Worm (Caenorhabditis elegans) whole organism, L3 larva: ENCODE results near the gene T16A9.3.

Source experiments
- ZK546.5 ChIP-seq: sonication (generic microtip); optimal IDR thresholded peaks from 2 replicates; lab custom pipeline; 2017; ENCODE audit warnings: missing biosample characterization, missing genetic modification characterization
- aly-2 ChIP-seq: fragments of 150-350 bp; optimal IDR thresholded peaks from 2 replicates; lab custom pipeline; 2014; ENCODE audit warnings: missing biosample characterization, missing genetic modification characterization
- ceh-16 ChIP-seq: sonication (generic microtip); optimal IDR thresholded peaks from 2 replicates; lab custom pipeline; 2017; ENCODE audit warnings: missing biosample characterization, missing genetic modification characterization
- ceh-28 ChIP-seq: fragments of 150-350 bp; optimal IDR thresholded peaks from 2 replicates; lab custom pipeline; 2014; ENCODE audit warnings: missing biosample characterization, missing genetic modification reagents, missing genetic modification characterization
- ceh-9 ChIP-seq: sonication (generic microtip); optimal IDR thresholded peaks from 2 replicates; lab custom pipeline; 2018; ENCODE audit warnings: missing biosample characterization, missing genetic modification characterization
- daf-12 ChIP-seq: fragments of 150-350 bp; optimal IDR thresholded peaks from 2 replicates; lab custom pipeline; 2014; ENCODE audit warnings: missing biosample characterization, missing genetic modification reagents, missing genetic modification characterization
- egl-27 ChIP-seq: sonication (generic microtip); optimal IDR thresholded peaks from 4 replicates; lab custom pipeline; 2017; ENCODE audit warnings: missing biosample characterization, missing genetic modification reagents, missing genetic modification characterization
- elt-1 ChIP-seq: fragments of 150-350 bp; optimal IDR thresholded peaks from 2 replicates; lab custom pipeline; 2014; ENCODE audit warnings: missing biosample characterization, missing genetic modification characterization
- elt-2 ChIP-seq: sonication (generic microtip); optimal IDR thresholded peaks from 2 replicates; lab custom pipeline; 2016; ENCODE audit warnings: missing genetic modification reagents, mild to moderate bottlenecking, missing genetic modification characterization, missing compliant biosample characterization
- elt-3 ChIP-seq, 3 experiments: fragments of 150-350 bp in 1 of 3; sonication (generic microtip) in 2 of 3; optimal IDR thresholded peaks; 2 replicates in 2 of 3; 4 replicates in 1 of 3; lab custom pipeline; 2014 to 2017; ENCODE audit warnings: missing biosample characterization in 3 of 3, missing genetic modification characterization in 3 of 3
- eor-1 ChIP-seq, 2 experiments: fragments of 150-350 bp; optimal IDR thresholded peaks; 2 replicates each; lab custom pipeline; 2014 to 2018; ENCODE audit warnings: missing biosample characterization in 2 of 2, missing genetic modification characterization in 2 of 2
- fkh-2 ChIP-seq: fragments of 150-350 bp; optimal IDR thresholded peaks from 2 replicates; lab custom pipeline; 2014; ENCODE audit warnings: missing biosample characterization, missing genetic modification reagents, missing genetic modification characterization
- fos-1 ChIP-seq: fragments of 150-350 bp; optimal IDR thresholded peaks from 2 replicates; lab custom pipeline; 2014; ENCODE audit warnings: missing biosample characterization, missing genetic modification characterization
- hmg-11 ChIP-seq: sonication (generic microtip); optimal IDR thresholded peaks from 2 replicates; lab custom pipeline; 2016; ENCODE audit warnings: missing genetic modification characterization, missing compliant biosample characterization
- jun-1 ChIP-seq: fragments of 150-350 bp; optimal IDR thresholded peaks from 2 replicates; lab custom pipeline; 2014; ENCODE audit warnings: missing biosample characterization, missing genetic modification reagents, missing genetic modification characterization
- lin-15B ChIP-seq: fragments of 150-350 bp; optimal IDR thresholded peaks from 2 replicates; lab custom pipeline; 2014; ENCODE audit warnings: missing biosample characterization, missing genetic modification characterization
- lsy-12 ChIP-seq: sonication (generic microtip); optimal IDR thresholded peaks from 2 replicates; lab custom pipeline; 2016; ENCODE audit warnings: mild to moderate bottlenecking, missing genetic modification characterization, missing compliant biosample characterization
- mml-1 ChIP-seq: fragments of 150-350 bp; sonication (generic microtip); optimal IDR thresholded peaks from 3 replicates; lab custom pipeline; 2014; ENCODE audit warnings: missing biosample characterization, missing genetic modification characterization
- nfya-1 ChIP-seq: sonication (generic microtip); optimal IDR thresholded peaks from 2 replicates; lab custom pipeline; 2017; ENCODE audit warnings: missing genetic modification characterization, mild to moderate bottlenecking, missing compliant biosample characterization, antibody characterized with exemption, moderate library complexity; ENCODE audit not compliant: insufficient read depth
- nhr-23 ChIP-seq: fragments of 150-350 bp; optimal IDR thresholded peaks from 2 replicates; lab custom pipeline; 2014; ENCODE audit warnings: missing biosample characterization, missing genetic modification reagents, missing genetic modification characterization
- nhr-25 ChIP-seq: sonication (generic microtip); optimal IDR thresholded peaks from 2 replicates; lab custom pipeline; 2017; ENCODE audit warnings: missing biosample characterization, missing genetic modification characterization
- nhr-43 ChIP-seq: sonication (generic microtip); optimal IDR thresholded peaks from 2 replicates; lab custom pipeline; 2016; ENCODE audit warnings: mild to moderate bottlenecking, missing genetic modification characterization, missing compliant biosample characterization; ENCODE audit not compliant: poor library complexity, severe bottlenecking
- nhr-67 ChIP-seq: fragments of 150-350 bp; optimal IDR thresholded peaks from 2 replicates; lab custom pipeline; 2014; ENCODE audit warnings: missing biosample characterization, missing genetic modification characterization
- pha-4 ChIP-seq: fragments of 150-350 bp; optimal IDR thresholded peaks from 2 replicates; lab custom pipeline; 2014; ENCODE audit warnings: missing biosample characterization, missing genetic modification reagents, missing genetic modification characterization
- pqm-1 ChIP-seq: fragments of 150-350 bp; optimal IDR thresholded peaks from 2 replicates; lab custom pipeline; 2017; ENCODE audit warnings: missing biosample characterization, missing genetic modification characterization, inconsistent platforms
- sea-2 ChIP-seq: fragments of 150-350 bp; sonication (generic microtip); optimal IDR thresholded peaks from 4 replicates; lab custom pipeline; 2014; ENCODE audit warnings: missing biosample characterization, missing genetic modification reagents, missing genetic modification characterization
- skn-1 ChIP-seq: fragments of 150-350 bp; optimal IDR thresholded peaks from 2 replicates; lab custom pipeline; 2014; ENCODE audit warnings: missing biosample characterization, missing genetic modification characterization
- tbx-2 ChIP-seq: sonication (generic microtip); optimal IDR thresholded peaks from 2 replicates; lab custom pipeline; 2016; ENCODE audit warnings: mild to moderate bottlenecking, missing genetic modification characterization, missing compliant biosample characterization
- unc-39 ChIP-seq: sonication (generic microtip); optimal IDR thresholded peaks from 4 replicates; lab custom pipeline; 2017; ENCODE audit warnings: missing biosample characterization, missing genetic modification characterization
- unc-62 ChIP-seq: fragments of 150-350 bp; sonication (generic microtip); optimal IDR thresholded peaks from 4 replicates; lab custom pipeline; 2014; ENCODE audit warnings: missing biosample characterization, missing genetic modification reagents, missing genetic modification characterization
- zag-1 ChIP-seq: fragments of 150-350 bp; optimal IDR thresholded peaks from 2 replicates; lab custom pipeline; 2014; ENCODE audit warnings: missing biosample characterization, missing genetic modification characterization
- ztf-11 ChIP-seq: fragments of 150-350 bp; optimal IDR thresholded peaks from 2 replicates; lab custom pipeline; 2014; ENCODE audit warnings: missing biosample characterization, missing genetic modification characterization
- ztf-4 ChIP-seq: fragments of 150-350 bp; optimal IDR thresholded peaks from 2 replicates; lab custom pipeline; 2014; ENCODE audit warnings: missing biosample characterization, missing genetic modification characterization

T16A9.3 gene

DNA sequence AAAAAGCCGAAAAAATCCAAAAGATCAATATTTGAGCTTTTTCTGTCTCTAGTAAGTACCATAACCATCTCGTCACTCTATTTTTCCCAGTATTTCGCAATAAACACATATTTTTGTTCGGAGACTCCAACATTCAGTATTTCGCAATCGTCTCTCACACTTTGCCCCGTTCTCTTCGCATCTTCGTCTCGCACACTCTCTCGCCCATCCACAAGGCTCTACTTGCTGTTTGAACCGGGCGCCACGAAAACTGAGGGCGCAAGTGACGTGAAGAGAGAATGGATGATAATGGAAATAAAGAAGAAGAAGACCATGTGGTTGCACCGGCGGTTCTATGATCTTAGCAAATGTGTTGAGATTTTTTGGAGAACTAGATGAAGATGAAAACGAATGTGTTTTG lies 5.2 kb upstream of the T16A9.3 start (continued):
- TF ChIP-seq unc-39 (no peak), eor-1 (tag; optimal IDR thresholded peaks at IDR 0.05; lab: Kevin White, UChicago) (peak in 1 of 2 experiments; percentile 27), fos-1 (tag; lab: Kevin White, UChicago) (no peak), nhr-67 (no peak), elt-1 (tag; lab: Kevin White, UChicago) (peak; percentile 40)

DNA sequence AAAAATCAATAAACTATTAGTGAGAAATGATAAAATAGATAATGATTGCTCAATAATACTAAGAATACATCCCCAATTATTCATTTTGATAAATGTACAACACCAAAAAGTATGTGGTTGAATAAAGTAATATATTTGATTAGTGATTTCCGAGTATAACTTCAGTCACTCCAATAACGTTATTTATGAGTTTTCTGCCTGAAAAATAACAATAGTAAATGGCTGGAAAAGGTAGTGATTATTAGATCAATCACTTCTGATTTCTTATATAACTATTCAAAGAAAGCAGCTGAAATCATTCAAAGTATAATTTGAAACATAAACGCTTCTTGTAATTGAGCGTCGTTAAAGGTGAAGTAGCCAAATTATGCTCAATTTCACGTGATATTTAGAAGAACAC lies 5.4 kb downstream of the T16A9.3 start, which contains the start of gene str-230:
Gene str-230 (minus strand): TSS at position 101 of the 400 bp plus-strand sequence.
- TF ChIP-seq hmg-11 (tag; lab: Kevin White, UChicago) (no peak), zag-1 (no peak), ZK546.5 (tag; lab: Kevin White, UChicago) (no peak), lin-15B (tag; lab: Kevin White, UChicago) (no peak), nfya-1 (no peak), nhr-43 (tag; lab: Kevin White, UChicago) (no peak), daf-12 (tag; lab: Kevin White, UChicago) (no peak), aly-2 (tag; lab: Kevin White, UChicago) (no peak), unc-62 (GFP tag; lab: Kevin White, UChicago) (no peak), nhr-67 (no peak)
- TF ChIP-seq, all 47 proteins: peak for 0

DNA sequence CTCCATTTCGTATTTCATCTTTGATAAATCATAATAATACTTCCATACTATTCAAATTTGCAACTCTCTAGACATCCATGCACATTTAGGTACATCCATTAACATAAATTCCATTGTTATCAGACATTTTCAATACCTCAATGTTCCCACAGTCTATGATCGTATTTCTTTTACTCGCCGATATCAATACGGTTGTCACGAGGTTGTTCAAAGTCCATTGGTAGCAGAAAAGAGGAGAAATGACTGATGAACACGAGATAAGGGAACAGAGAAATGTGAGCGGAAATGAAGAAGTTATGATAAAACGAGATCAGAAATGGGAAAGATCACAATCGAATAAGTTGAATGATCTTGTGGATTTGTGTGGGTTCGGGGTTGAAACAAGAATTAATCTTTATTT lies 7.5 kb downstream of the T16A9.3 start:
- peak in 1 of 3 experiments; percentile 17 for TF ChIP-seq elt-3 (tag; optimal IDR thresholded peaks at IDR 0.05; lab: Kevin White, UChicago)
- TF ChIP-seq ztf-4 (tag; lab: Kevin White, UChicago) = no peak
- TF ChIP-seq nhr-43 (tag; lab: Kevin White, UChicago) = peak; percentile 15
- no peak for TF ChIP-seq mml-1
- no peak for TF ChIP-seq lsy-12
- TF ChIP-seq jun-1 (tag; lab: Kevin White, UChicago) = peak; percentile 52
- TF ChIP-seq fkh-2 (tag; lab: Kevin White, UChicago) = no peak
- no peak for TF ChIP-seq nhr-23
- peak; percentile 11 for TF ChIP-seq nhr-25 (tag; lab: Kevin White, UChicago)
- peak; percentile 88 for TF ChIP-seq elt-2 (tag; lab: Kevin White, UChicago)
- peak; percentile 77 for TF ChIP-seq pqm-1 (tag; lab: Kevin White, UChicago)

DNA sequence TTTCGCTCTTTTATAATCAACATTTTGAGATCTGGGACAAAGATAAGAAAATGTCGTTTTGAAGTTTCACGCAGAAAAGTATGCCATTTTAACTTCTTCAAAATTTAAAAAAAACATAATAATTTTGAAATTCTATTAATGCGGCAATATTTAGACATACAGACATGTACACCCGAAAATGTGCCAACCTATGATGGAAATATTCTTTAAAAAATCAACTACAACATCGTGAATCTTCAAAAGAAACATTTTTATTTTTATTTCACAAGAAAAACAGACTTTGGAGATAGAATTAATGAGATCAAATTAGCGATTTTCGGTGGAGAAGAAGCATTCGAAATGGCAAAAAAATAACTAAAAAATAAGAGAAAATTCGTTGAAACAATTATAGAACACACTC lies 9.8 kb downstream of the T16A9.3 start, which contains the start of gene T16A9.5:
Gene T16A9.5 (minus strand): TSS at position 101 of the 400 bp plus-strand sequence.
- TF ChIP-seq nhr-25 (tag; lab: Kevin White, UChicago) = no peak
- no peak for TF ChIP-seq lsy-12
- no peak for TF ChIP-seq sea-2 (GFP tag; lab: Kevin White, UChicago)
- TF ChIP-seq pha-4 (tag; lab: Kevin White, UChicago) = no peak
- no peak for TF ChIP-seq lin-15B (tag; lab: Kevin White, UChicago)
- no peak for TF ChIP-seq ceh-16 (tag; lab: Kevin White, UChicago)
- TF ChIP-seq ceh-28 (tag; lab: Kevin White, UChicago) = no peak

DNA sequence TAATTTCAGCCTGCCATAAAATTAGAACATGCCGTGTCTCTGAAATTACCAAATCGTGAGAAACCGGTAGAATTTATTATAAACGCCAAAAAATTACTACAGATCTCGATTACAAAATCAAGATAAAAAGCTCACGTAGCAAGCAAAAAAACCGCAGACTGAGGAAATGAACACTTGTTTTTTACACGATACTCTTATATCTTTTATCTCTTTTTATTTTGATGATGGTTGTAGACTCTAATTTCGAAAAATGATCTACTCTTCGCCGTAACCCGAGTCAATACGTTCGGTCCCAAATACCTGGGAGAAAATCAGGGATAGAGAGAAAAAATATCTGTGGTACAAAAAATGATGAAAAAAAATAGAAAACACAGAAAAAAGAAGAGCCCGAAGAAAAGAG lies 17.8 kb downstream of the T16A9.3 start:
- TF ChIP-seq egl-27 (no peak), tbx-2 (tag; lab: Kevin White, UChicago) (no peak), ztf-11 (no peak), mml-1 (no peak), skn-1 (tag; lab: Kevin White, UChicago) (no peak), nhr-23 (no peak), ceh-9 (tag; lab: Kevin White, UChicago) (no peak), sea-2 (GFP tag; lab: Kevin White, UChicago) (no peak), lin-15B (tag; lab: Kevin White, UChicago) (no peak), hmg-11 (tag; lab: Kevin White, UChicago) (no peak), unc-39 (no peak), elt-2 (tag; lab: Kevin White, UChicago) (no peak), ztf-4 (tag; lab: Kevin White, UChicago) (no peak)
